Fruit fly (Drosophila melanogaster): ENCODE measurements around the gene Gal.
A peak's percentile ranks its signal among the peaks of the same experiment; 100 is the strongest.

dm6 chr2L:6036710-6037109, 30.1 kb upstream of the Gal start, which contains the start of gene mtm:
- TF ChIP-seq Awh (GFP tag; IDR thresholded peaks at IDR 0.05) = no peak
- no peak for TF ChIP-seq Doc3 (GFP tag; IDR thresholded peaks at IDR 0.05; ENCODE audit: partially characterized antibody)
- TF ChIP-seq disco-r (GFP tag; optimal IDR thresholded peaks at IDR 0.05) = no peak
- TF ChIP-seq H2.0 (GFP tag; IDR thresholded peaks at IDR 0.05) = no peak
- no peak for TF ChIP-seq pan (optimal IDR thresholded peaks at IDR 0.05)
- TF ChIP-seq pan (GFP tag; optimal IDR thresholded peaks at IDR 0.05 in 1 of 2, IDR thresholded peaks at IDR 0.05 in 1 of 2) = no peak
- TF ChIP-seq CG2116 (GFP tag; optimal IDR thresholded peaks at IDR 0.05) = peak; percentile 12
- TF ChIP-seq Stat92E (GFP tag; optimal IDR thresholded peaks at IDR 0.05) = no peak
- TF ChIP-seq ci (GFP tag; IDR thresholded peaks at IDR 0.05) = no peak
- TF ChIP-seq CG4707 (GFP tag; optimal IDR thresholded peaks at IDR 0.05) = no peak
- TF ChIP-seq CG7357 (GFP tag; IDR thresholded peaks at IDR 0.05) = no peak

All from whole organism, embryonic.